Worm (Caenorhabditis elegans) whole organism, L4/young adult: ENCODE measurements around the gene mig-32.
A peak's percentile ranks its signal among the peaks of the same experiment; 100 is the strongest.

Experiments
- W03F9.2 ChIP-seq: fragments of 150-350 bp; optimal IDR thresholded peaks from 2 replicates; lab custom pipeline; 2014; ENCODE audit warnings: missing biosample characterization, missing genetic modification characterization
- dao-5 ChIP-seq: sonication (generic microtip); optimal IDR thresholded peaks from 2 replicates; lab custom pipeline; 2016; ENCODE audit warnings: missing genotype, missing genetic modification characterization, moderate library complexity, missing compliant biosample characterization
- him-1 ChIP-seq: sonication (generic microtip); optimal IDR thresholded peaks from 2 replicates; lab custom pipeline; 2016; ENCODE audit warnings: missing genotype, missing genetic modification reagents, missing genetic modification characterization, missing compliant biosample characterization

mig-32 gene

DNA sequence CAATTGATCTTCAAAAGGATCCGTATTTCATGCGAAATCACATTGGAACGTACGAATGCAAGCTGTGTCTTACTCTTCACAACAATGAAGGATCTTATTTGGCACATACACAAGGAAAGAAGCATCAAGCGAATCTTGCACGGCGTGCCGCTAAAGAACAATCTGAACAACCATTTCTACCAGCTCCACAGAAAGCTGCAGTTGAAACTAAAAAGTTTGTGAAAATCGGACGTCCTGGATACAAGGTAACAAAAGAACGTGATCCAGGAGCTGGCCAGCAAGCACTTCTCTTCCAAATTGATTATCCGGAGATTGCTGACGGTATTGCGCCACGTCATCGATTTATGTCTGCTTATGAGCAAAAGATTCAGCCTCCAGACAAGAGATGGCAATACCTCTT, 7.4 kb downstream of the mig-32 start:
- no peak for TF ChIP-seq dao-5
- no peak for TF ChIP-seq him-1 (tag; lab: Kevin White, UChicago)
- no peak for TF ChIP-seq W03F9.2 (tag; lab: Kevin White, UChicago)

DNA sequence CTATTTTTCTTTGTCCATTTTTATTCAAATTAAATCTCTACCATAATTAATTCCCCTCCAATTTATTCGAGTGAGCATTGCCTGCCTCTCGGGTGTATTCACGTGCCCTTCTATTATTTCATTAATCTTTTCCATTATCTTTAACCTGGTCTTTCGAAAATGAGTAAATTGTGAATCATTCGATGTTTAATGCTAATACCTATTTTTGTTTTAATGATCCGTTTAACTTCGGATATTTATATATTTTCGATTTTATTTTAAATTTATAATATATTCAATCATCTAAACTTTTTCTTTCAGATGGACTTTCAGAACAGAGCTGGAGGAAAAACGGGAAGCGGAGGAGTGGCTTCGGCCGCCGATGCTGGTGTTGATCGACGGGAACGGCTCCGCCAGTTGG, 7.8 kb downstream of the mig-32 start, which contains the start of gene repo-1:
Gene repo-1, plus strand, starts transcription at position 301 of the 400 bp plus-strand sequence.
- TF ChIP-seq dao-5: no peak
- TF ChIP-seq W03F9.2 (tag; lab: Kevin White, UChicago): no peak
- no peak for TF ChIP-seq him-1 (tag; lab: Kevin White, UChicago)

ce11 chrIV:12080807-12081206, 11.2 kb downstream of the mig-32 start:
- TF ChIP-seq him-1 (tag; lab: Kevin White, UChicago) (no peak), dao-5 (no peak), W03F9.2 (tag; lab: Kevin White, UChicago) (no peak)

- TF ChIP-seq W03F9.2 (tag; lab: Kevin White, UChicago) (peak; percentile 8), him-1 (tag; lab: Kevin White, UChicago) (no peak)
Observed at ce11 chrIV:12078907-12079523, 13.0 kb downstream of the mig-32 start, which contains the start of gene lex-1. Gene lex-1 (plus strand): TSS chrIV:12079473.

- TF ChIP-seq him-1 (tag; lab: Kevin White, UChicago) (no peak), W03F9.2 (tag; lab: Kevin White, UChicago) (peak; percentile 49)
Observed at ce11 chrIV:12078112-12078812, 13.8 kb downstream of the mig-32 start, which contains the start of gene tmed-1. Gene tmed-1 (minus strand): TSS chrIV:12078162.

DNA sequence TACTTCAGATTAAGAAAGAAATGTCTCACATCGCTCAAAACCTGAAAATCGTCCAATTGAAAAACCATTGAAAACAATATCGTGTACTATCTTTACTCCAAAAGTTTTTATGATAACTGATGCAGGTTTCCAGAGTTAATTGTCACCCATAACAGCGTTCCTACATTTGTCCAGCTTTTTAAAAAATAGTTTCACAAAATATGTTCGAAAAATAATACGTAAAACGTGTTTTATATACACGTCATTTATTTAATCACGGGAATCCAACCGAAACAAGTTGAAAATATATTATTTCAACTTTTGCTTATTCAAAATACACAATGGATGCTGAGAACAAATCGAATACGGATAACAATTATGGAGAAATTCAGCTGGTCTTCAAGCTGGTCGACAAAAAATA, 16.5 kb downstream of the mig-32 start, which contains the start of gene K08E4.7:
Gene K08E4.7, plus strand, starts transcription at position 301 of the 400 bp plus-strand sequence.
- no peak for TF ChIP-seq W03F9.2 (tag; lab: Kevin White, UChicago)
- TF ChIP-seq him-1 (tag; lab: Kevin White, UChicago): no peak
- TF ChIP-seq dao-5: no peak

DNA sequence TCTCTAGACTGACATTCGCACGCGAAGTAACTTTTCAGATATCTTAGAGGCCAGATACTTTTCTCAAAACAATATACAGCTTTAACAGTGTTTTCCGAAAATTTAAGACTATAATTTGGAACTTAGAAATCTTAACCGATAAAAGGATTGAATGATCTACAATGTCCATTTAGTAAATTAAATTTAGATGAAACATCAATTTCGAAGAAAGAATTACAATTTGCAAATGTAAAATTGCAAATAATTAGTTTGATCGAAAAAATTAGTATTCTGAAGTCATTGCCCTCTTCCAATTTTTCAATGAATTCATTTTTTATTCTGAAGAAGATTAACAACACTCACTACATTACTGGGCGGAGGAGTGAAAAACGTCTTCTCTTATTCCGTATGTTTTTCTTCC, 23.4 kb downstream of the mig-32 start, which contains the start of gene bath-37:
Gene bath-37, plus strand, starts transcription at position 301 of the 400 bp plus-strand sequence.
- TF ChIP-seq W03F9.2 (tag; lab: Kevin White, UChicago): no peak
- TF ChIP-seq dao-5: no peak
- TF ChIP-seq him-1 (tag; lab: Kevin White, UChicago): no peak

DNA sequence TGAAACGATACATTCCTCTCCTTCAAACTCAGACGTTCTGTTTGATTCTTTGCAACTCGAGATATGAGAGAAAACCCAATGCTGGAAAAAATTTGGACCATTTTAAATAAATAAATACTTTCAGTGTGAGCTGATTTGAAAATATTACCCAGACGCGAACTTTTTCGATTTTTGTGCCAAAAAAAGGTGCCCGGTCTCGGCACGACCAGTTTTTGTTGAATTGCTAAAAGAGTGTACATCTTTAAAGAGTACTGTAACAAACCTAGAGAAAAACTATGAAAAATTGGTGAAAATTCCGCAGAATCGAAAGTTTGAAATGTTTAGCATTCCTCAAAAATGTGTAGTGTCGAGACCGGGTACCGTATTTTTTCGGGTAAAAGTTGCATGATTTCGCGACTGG, 30.8 kb downstream of the mig-32 start, which contains the start of gene K08E4.8:
Gene K08E4.8, minus strand, starts transcription at position 101 of the 400 bp plus-strand sequence.
- no peak for TF ChIP-seq him-1 (tag; lab: Kevin White, UChicago)
- no peak for TF ChIP-seq W03F9.2 (tag; lab: Kevin White, UChicago)
- no peak for TF ChIP-seq dao-5

- TF ChIP-seq dao-5 (no peak), W03F9.2 (tag; lab: Kevin White, UChicago) (no peak), him-1 (tag; lab: Kevin White, UChicago) (no peak)
Observed at ce11 chrIV:12057508-12057907, 34.5 kb downstream of the mig-32 start, which contains the start of gene K08E4.3. Gene K08E4.3 (plus strand): TSS chrIV:12057742.

ce11 chrIV:12056603-12057002, 35.4 kb downstream of the mig-32 start, which contains the start of gene K08E4.2:
Gene K08E4.2 (minus strand): TSS chrIV:12056656.
- TF ChIP-seq dao-5 (no peak), W03F9.2 (tag; lab: Kevin White, UChicago) (no peak), him-1 (tag; lab: Kevin White, UChicago) (no peak)

DNA sequence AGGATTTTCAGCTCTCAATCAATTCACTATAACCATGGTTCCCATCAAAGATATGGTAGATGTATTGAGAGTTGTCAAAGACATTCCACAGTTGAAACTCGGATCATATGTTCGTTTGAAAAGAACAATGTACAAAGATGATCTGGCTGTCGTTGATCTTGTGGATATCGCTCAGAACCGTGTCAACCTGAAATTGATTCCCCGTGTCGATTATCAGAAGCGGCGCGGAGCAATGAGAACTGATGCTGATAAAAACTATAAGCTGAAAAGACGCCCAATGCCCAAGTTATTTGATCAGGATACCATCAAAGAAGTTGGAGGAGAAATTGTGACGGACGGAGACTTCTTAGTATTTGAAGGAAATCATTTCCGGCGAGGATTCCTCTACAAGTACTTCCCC, 39.6 kb downstream of the mig-32 start:
- no peak for TF ChIP-seq him-1 (tag; lab: Kevin White, UChicago)
- no peak for TF ChIP-seq dao-5
- no peak for TF ChIP-seq W03F9.2 (tag; lab: Kevin White, UChicago)

DNA sequence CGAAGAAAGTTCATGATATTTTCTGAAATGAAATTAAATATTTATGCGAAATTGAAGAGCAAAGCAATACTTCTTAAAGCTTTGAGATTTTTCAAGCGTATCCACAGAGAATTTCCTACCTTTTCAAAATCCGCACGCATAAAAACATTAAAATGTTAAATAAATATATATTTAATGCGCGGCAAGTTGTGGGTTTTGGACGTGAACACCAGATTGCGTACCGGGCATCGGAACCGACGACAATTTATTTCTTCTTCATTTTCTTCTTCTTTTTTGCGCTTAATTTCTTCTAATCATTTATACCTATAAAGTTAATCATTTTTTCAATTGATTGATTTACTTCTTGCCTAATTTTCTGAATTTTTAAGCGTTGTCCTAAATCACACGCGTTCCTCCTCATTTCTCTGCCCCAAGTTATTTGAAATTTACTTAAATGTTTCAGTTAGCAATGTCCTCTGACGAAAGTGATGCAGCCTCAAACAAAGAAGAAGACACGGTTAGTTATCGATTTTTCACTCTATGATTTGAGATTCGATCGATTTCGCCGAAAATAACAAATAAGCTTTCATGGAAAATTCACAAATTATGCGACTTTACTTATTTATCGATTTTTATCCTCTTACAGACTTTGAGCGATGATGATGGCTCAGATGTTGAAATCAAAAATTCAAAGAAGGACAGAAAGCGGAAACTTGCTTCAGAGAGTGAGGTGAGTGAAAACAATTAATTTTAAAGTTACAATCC, 40.8 kb downstream of the mig-32 start, which contains the start of the genes bre-5 and spt-5:
Gene bre-5, minus strand, starts transcription at position 167 of the 744 bp plus-strand sequence.
Gene spt-5, plus strand, starts transcription at position 443 of the 744 bp plus-strand sequence.
- TF ChIP-seq dao-5 (no peak), W03F9.2 (tag; lab: Kevin White, UChicago) (peak; percentile 45)
